Worm (Caenorhabditis elegans) whole organism, L1 larva: ENCODE results near the gene slc-25A32.

Experiments used
- blmp-1 ChIP-seq: fragments of 150-350 bp; optimal IDR thresholded peaks from 2 replicates; lab custom pipeline; 2014; ENCODE audit warnings: missing biosample characterization, missing genetic modification characterization
- ces-1 ChIP-seq: fragments of 150-350 bp; optimal IDR thresholded peaks from 2 replicates; lab custom pipeline; 2014; ENCODE audit warnings: missing biosample characterization, missing genetic modification reagents, missing genetic modification characterization
- dsc-1 ChIP-seq: sonication (generic microtip); optimal IDR thresholded peaks from 2 replicates; lab custom pipeline; 2016; ENCODE audit warnings: mild to moderate bottlenecking, missing genetic modification characterization, missing compliant biosample characterization
- fos-1 ChIP-seq: fragments of 150-350 bp; optimal IDR thresholded peaks from 2 replicates; lab custom pipeline; 2014; ENCODE audit warnings: missing biosample characterization, missing genetic modification characterization
- lin-13 ChIP-seq: fragments of 150-350 bp; optimal IDR thresholded peaks from 2 replicates; lab custom pipeline; 2014; ENCODE audit warnings: missing biosample characterization, missing genetic modification reagents, missing genetic modification characterization
- lin-15B ChIP-seq: fragments of 150-350 bp; sonication (generic microtip); optimal IDR thresholded peaks from 3 replicates; lab custom pipeline; 2014; ENCODE audit warnings: missing biosample characterization, missing genetic modification characterization
- lin-35 ChIP-seq, 2 experiments: fragments of 150-350 bp; optimal IDR thresholded peaks; 2 replicates each; lab custom pipeline; 2014; ENCODE audit warnings: missing biosample characterization in 2 of 2, missing genetic modification characterization in 2 of 2, missing genetic modification reagents in 2 of 2
- mep-1 ChIP-seq: fragments of 150-350 bp; optimal IDR thresholded peaks from 2 replicates; lab custom pipeline; 2014; ENCODE audit warnings: missing biosample characterization, missing genetic modification characterization
- nhr-12 ChIP-seq: sonication (generic microtip); optimal IDR thresholded peaks from 2 replicates; lab custom pipeline; 2017; ENCODE audit warnings: missing biosample characterization, missing genetic modification characterization
- nhr-237 ChIP-seq: fragments of 150-350 bp; optimal IDR thresholded peaks from 2 replicates; lab custom pipeline; 2014; ENCODE audit warnings: missing biosample characterization, missing genetic modification characterization
- nhr-76 ChIP-seq: sonication (generic microtip); optimal IDR thresholded peaks from 2 replicates; lab custom pipeline; 2017; ENCODE audit warnings: missing biosample characterization, missing genetic modification characterization
- vab-15 ChIP-seq: sonication (generic microtip); optimal IDR thresholded peaks from 2 replicates; lab custom pipeline; 2017; ENCODE audit warnings: missing genotype, mild to moderate bottlenecking, missing genetic modification characterization, missing compliant biosample characterization
- ztf-11 ChIP-seq, 2 experiments: sonication (generic microtip); optimal IDR thresholded peaks; 2 replicates each; lab custom pipeline; 2016 to 2017; ENCODE audit warnings: missing genetic modification characterization in 2 of 2, missing biosample characterization in 1 of 2, missing compliant biosample characterization in 1 of 2

DNA sequence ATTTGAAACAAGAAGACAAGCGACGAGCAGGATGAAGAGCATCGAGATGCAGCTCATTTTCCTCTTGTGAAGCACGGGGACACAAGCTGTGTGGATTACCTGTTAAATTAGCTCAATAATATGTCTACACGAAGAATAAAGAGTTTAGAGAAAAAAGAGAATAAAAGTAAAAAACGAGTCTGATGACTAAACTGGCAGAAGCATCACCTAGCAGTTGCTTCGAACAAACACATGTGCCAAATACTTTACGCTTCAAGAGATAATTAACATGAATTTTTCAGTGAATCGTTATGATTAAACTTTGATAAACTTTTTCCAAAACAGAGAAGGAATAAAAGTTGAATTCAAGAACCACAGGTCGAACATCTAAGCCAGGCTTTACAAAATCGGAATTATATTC lies 19.2 kb downstream of the slc-25A32 start, which contains the start of gene nlp-55:
- TF ChIP-seq ces-1, result no peak
- no peak for TF ChIP-seq nhr-76 (tag; lab: Kevin White, UChicago)
- no peak for TF ChIP-seq ztf-11 (tag; optimal IDR thresholded peaks at IDR 0.05; lab: Kevin White, UChicago)
- no peak for TF ChIP-seq lin-13
- no peak for TF ChIP-seq lin-35 (GFP tag; optimal IDR thresholded peaks at IDR 0.05; lab: Kevin White, UChicago)
- no peak for TF ChIP-seq fos-1 (tag; lab: Kevin White, UChicago)
- no peak for TF ChIP-seq nhr-12 (tag; lab: Kevin White, UChicago)
- TF ChIP-seq mep-1 (tag; lab: Kevin White, UChicago), result no peak
- TF ChIP-seq nhr-237 (tag; lab: Kevin White, UChicago), result no peak
- no peak for TF ChIP-seq blmp-1 (tag; lab: Kevin White, UChicago)
- TF ChIP-seq lin-15B (tag; lab: Kevin White, UChicago), result no peak
- no peak for TF ChIP-seq vab-15
- TF ChIP-seq dsc-1 (tag; lab: Kevin White, UChicago), result no peak
